Worm (Caenorhabditis elegans): ENCODE results near the gene gap-2.

The gap-2 gene

DNA sequence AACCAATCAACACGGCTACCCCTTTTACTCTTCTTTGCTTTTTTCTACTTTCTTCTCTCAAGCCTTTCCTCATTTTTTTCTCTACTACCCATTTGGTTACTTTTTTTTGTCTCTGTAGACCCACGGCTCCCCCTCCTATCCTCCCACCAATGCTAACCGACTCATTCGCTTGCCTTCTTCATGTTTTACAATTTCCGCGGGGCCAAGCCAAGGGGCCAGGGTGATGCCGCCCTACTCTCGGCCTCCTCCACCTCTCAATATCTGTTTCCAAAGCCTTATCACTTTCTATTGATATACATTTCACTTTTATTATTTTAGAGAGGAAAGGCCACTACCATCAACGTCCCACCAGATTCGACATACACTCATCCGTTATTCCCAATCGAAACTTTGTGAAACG lies 71.1 kb downstream of the gap-2 start, which contains the start of gene F49E2.5:
F49E2.5 (plus strand) TSS at position 301 of the 400 bp plus-strand sequence.
- TF ChIP-seq lin-13 (GFP tag; optimal IDR thresholded peaks at IDR 0.05) (no peak), sem-4 (tag; optimal IDR thresholded peaks at IDR 0.05) (no peak), F13H6.1 (tag; optimal IDR thresholded peaks at IDR 0.05) (peak; percentile 5), snpc-4 (tag; optimal IDR thresholded peaks at IDR 0.05) (no peak), lsy-2 (tag; optimal IDR thresholded peaks at IDR 0.05) (no peak)

DNA sequence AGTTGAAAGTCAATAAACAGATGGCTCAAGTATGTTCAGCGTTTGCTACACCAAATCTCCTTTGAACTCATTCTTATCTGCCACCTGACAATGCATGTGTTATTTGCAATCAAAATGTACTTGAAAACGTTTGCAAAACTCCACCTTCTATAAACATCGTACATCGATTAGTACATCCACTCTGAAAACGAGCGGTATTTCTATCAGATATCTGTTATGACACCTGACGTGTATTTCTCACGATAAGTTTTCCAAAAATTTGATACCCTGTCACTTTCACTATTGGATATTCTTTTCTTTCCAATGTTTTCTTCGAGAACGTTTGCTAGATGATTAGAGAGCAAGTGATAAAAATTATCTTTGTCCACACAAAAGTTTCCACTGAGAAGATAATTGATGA lies 72.1 kb downstream of the gap-2 start:
- TF ChIP-seq nhr-23 (tag; optimal IDR thresholded peaks at IDR 0.05) (no peak), blmp-1 (tag; optimal IDR thresholded peaks at IDR 0.05; ENCODE audit: insufficient read depth) (peak; percentile 61), lsy-2 (tag; optimal IDR thresholded peaks at IDR 0.05) (peak in 1 of 2 experiments; percentile 23), nhr-129 (tag; optimal IDR thresholded peaks at IDR 0.05) (peak; percentile 74), sem-4 (tag; optimal IDR thresholded peaks at IDR 0.05) (no peak), crh-2 (tag; optimal IDR thresholded peaks at IDR 0.05) (peak; percentile 58), C34F6.9 (tag; optimal IDR thresholded peaks at IDR 0.05) (peak; percentile 60), sma-9 (GFP tag; optimal IDR thresholded peaks at IDR 0.05) (peak; percentile 25), sma-9 (tag; optimal IDR thresholded peaks at IDR 0.05) (no peak), F13H6.1 (tag; optimal IDR thresholded peaks at IDR 0.05) (peak; percentile 60)

DNA sequence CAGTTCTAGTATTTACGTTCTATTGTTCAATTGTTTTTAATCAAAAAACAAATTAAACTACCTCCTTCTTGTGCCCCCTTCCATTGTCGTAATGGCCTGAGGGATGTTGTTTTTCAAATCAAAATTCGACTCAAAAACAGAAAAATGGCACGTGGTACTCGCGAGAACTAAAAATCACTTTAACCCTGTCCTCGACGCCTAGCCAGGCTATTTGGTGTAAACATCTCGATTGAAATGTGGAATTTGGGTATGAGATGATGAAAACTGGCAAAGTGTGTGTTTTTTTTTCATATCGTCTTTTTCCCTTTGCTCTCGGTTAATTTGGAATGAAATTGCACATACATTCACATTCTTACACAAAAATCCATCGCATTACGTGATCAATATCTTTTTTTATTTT lies 74.4 kb downstream of the gap-2 start:
- TF ChIP-seq crh-2 (tag; optimal IDR thresholded peaks at IDR 0.05) (no peak), nhr-129 (tag; optimal IDR thresholded peaks at IDR 0.05) (peak; percentile 62), nhr-25 (tag; optimal IDR thresholded peaks at IDR 0.05) (no peak)

DNA sequence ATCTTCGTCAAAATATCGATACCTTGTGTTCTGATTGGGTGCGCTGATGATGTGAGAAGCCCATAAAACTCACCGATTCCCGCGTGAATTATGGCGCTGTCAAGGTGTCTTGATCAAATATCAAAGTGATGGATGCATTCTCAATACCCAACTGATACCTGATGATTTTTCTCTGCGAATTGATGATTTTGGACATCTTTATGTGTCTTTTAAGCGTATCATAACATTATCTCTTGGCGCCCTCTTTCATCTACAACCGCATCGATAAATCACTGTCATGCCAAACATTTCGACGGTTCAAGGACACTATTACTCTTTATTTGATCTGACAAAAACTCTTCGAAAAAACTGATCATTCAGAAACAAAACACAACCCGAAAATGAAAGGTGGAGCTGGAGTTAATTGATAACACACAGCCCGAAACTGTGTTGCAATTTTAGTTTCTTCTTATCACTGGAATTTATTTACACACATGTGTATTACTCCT lies 75.0 kb downstream of the gap-2 start:
- TF ChIP-seq C34F6.9 (tag; optimal IDR thresholded peaks at IDR 0.05) (no peak), Y55F3AM.14 (GFP tag; optimal IDR thresholded peaks at IDR 0.05) (no peak), nhr-129 (tag; optimal IDR thresholded peaks at IDR 0.05) (peak; percentile 15), crh-2 (tag; optimal IDR thresholded peaks at IDR 0.05) (peak; percentile 18), unc-55 (GFP tag; optimal IDR thresholded peaks at IDR 0.05) (no peak), lin-39 (tag; optimal IDR thresholded peaks at IDR 0.05) (no peak), blmp-1 (tag; optimal IDR thresholded peaks at IDR 0.05; ENCODE audit: insufficient read depth) (peak; percentile 80), lsy-2 (tag; optimal IDR thresholded peaks at IDR 0.05) (peak in 1 of 2 experiments; percentile 24), lin-13 (GFP tag; optimal IDR thresholded peaks at IDR 0.05) (no peak), gmeb-1 (tag; optimal IDR thresholded peaks at IDR 0.05) (no peak), ama-1 (optimal IDR thresholded peaks at IDR 0.05) (no peak), ztf-11 (tag; optimal IDR thresholded peaks at IDR 0.05) (no peak), elt-1 (tag; optimal IDR thresholded peaks at IDR 0.05) (no peak), nhr-237 (tag; optimal IDR thresholded peaks at IDR 0.05) (no peak), unc-39 (tag; optimal IDR thresholded peaks at IDR 0.05) (no peak), egl-27 (tag; optimal IDR thresholded peaks at IDR 0.05) (peak; percentile 77), unc-62 (GFP tag; optimal IDR thresholded peaks at IDR 0.05) (peak; percentile 62), ZK546.5 (tag; optimal IDR thresholded peaks at IDR 0.05) (no peak), sma-9 (GFP tag; optimal IDR thresholded peaks at IDR 0.05) (peak; percentile 60), sma-9 (tag; optimal IDR thresholded peaks at IDR 0.05) (no peak), skn-1 (tag; optimal IDR thresholded peaks at IDR 0.05) (no peak), nhr-6 (tag; optimal IDR thresholded peaks at IDR 0.05) (no peak), sma-3 (GFP tag; optimal IDR thresholded peaks at IDR 0.05) (peak; percentile 83), nhr-21 (tag; optimal IDR thresholded peaks at IDR 0.05) (peak; percentile 89), snpc-4 (tag; optimal IDR thresholded peaks at IDR 0.05) (no peak), ztf-4 (tag; optimal IDR thresholded peaks at IDR 0.05) (no peak), mab-5 (tag; optimal IDR thresholded peaks at IDR 0.05) (peak; percentile 85), nhr-25 (tag; optimal IDR thresholded peaks at IDR 0.05) (peak; percentile 83), nhr-11 (tag; optimal IDR thresholded peaks at IDR 0.05) (no peak), sem-4 (tag; optimal IDR thresholded peaks at IDR 0.05) (no peak), nhr-77 (tag; optimal IDR thresholded peaks at IDR 0.05) (no peak), fos-1 (tag; optimal IDR thresholded peaks at IDR 0.05) (peak; percentile 68), R02D3.7 (tag; optimal IDR thresholded peaks at IDR 0.05) (no peak), F13H6.1 (tag; optimal IDR thresholded peaks at IDR 0.05) (peak; percentile 13), aly-2 (tag; optimal IDR thresholded peaks at IDR 0.05) (no peak), zag-1 (tag; optimal IDR thresholded peaks at IDR 0.05) (no peak), elt-3 (tag; optimal IDR thresholded peaks at IDR 0.05) (no peak), lin-11 (tag; optimal IDR thresholded peaks at IDR 0.05) (no peak), nhr-12 (tag; optimal IDR thresholded peaks at IDR 0.05) (no peak), mbf-1 (tag; optimal IDR thresholded peaks at IDR 0.05) (no peak), nhr-10 (tag; optimal IDR thresholded peaks at IDR 0.05) (no peak), alr-1 (tag; optimal IDR thresholded peaks at IDR 0.05) (no peak), ceh-16 (tag; optimal IDR thresholded peaks at IDR 0.05) (peak; percentile 83), dmd-4 (tag; optimal IDR thresholded peaks at IDR 0.05) (no peak), nhr-23 (tag; optimal IDR thresholded peaks at IDR 0.05) (no peak)
